Worm (Caenorhabditis elegans) whole organism, L3 larva: Measurements from ENCODE around the gene cogc-6.

Experiments used
- ZK546.5 ChIP-seq: sonication (generic microtip); optimal IDR thresholded peaks from 2 replicates; lab custom pipeline; 2017; ENCODE audit warnings: missing biosample characterization, missing genetic modification characterization
- ama-1 ChIP-seq: fragments of 150-350 bp; optimal IDR thresholded peaks from 2 replicates; lab custom pipeline; 2018
- ceh-28 ChIP-seq: fragments of 150-350 bp; optimal IDR thresholded peaks from 2 replicates; lab custom pipeline; 2014; ENCODE audit warnings: missing biosample characterization, missing genetic modification reagents, missing genetic modification characterization
- elt-3 ChIP-seq, 3 experiments: fragments of 150-350 bp in 1 of 3; sonication (generic microtip) in 2 of 3; optimal IDR thresholded peaks; 2 replicates in 2 of 3; 4 replicates in 1 of 3; lab custom pipeline; 2014 to 2017; ENCODE audit warnings: missing biosample characterization in 3 of 3, missing genetic modification characterization in 3 of 3
- fos-1 ChIP-seq: fragments of 150-350 bp; optimal IDR thresholded peaks from 2 replicates; lab custom pipeline; 2014; ENCODE audit warnings: missing biosample characterization, missing genetic modification characterization
- nhr-11 ChIP-seq: fragments of 150-350 bp; optimal IDR thresholded peaks from 2 replicates; lab custom pipeline; 2014; ENCODE audit warnings: missing biosample characterization, missing genetic modification characterization
- zag-1 ChIP-seq: fragments of 150-350 bp; optimal IDR thresholded peaks from 2 replicates; lab custom pipeline; 2014; ENCODE audit warnings: missing biosample characterization, missing genetic modification characterization

ce11 chrV:8239928-8240327 is 18.8 kb upstream of the cogc-6 start, which contains the start of gene C16D9.3:
- no peak for TF ChIP-seq ZK546.5 (tag; lab: Kevin White, UChicago)
- no peak for TF ChIP-seq nhr-11
- TF ChIP-seq zag-1 = no peak
- TF ChIP-seq fos-1 = no peak
- TF ChIP-seq elt-3 (tag; optimal IDR thresholded peaks at IDR 0.05; lab: Kevin White, UChicago) = no peak
- no peak for TF ChIP-seq ama-1 (lab: Kevin White, UChicago)
- TF ChIP-seq ceh-28 (tag; lab: Kevin White, UChicago) = no peak
